Fruit fly (Drosophila melanogaster) whole organism, embryonic: ENCODE measurements around the gene rut.

Source experiments
- Aef1 ChIP-seq: fragments of 200-800 bp; sonication (Bioruptor generic); IDR thresholded peaks from 3 replicates; pipeline ENCODE4 v1.3.6; 2022; ENCODE audit warnings: missing biosample characterization, missing genetic modification characterization
- BEAF-32 ChIP-seq: fragments of 200-800 bp; sonication (Bioruptor generic); optimal IDR thresholded peaks from 3 replicates; lab custom pipeline; 2017; ENCODE audit warnings: missing biosample characterization, missing genetic modification characterization, mild to moderate bottlenecking, moderate library complexity, missing genetic modification reagents
- BtbVII ChIP-seq: fragments of 200-800 bp; sonication (Bioruptor generic); optimal IDR thresholded peaks from 3 replicates; lab custom pipeline; 2017; ENCODE audit warnings: missing biosample characterization, mild to moderate bottlenecking, missing genetic modification characterization
- CG10274 ChIP-seq: fragments of 200-800 bp; sonication (Bioruptor generic); optimal IDR thresholded peaks from 3 replicates; lab custom pipeline; 2017; ENCODE audit warnings: missing biosample characterization, mild to moderate bottlenecking, missing genetic modification characterization
- CG10654 ChIP-seq: fragments of 200-800 bp; sonication (Bioruptor generic); optimal IDR thresholded peaks from 2 replicates; lab custom pipeline; 2016; ENCODE audit warnings: missing biosample characterization, missing genetic modification characterization
- CG11093 ChIP-seq: fragments of 200-800 bp; sonication (Bioruptor generic); IDR thresholded peaks from 3 replicates; pipeline ENCODE4 v1.3.6; 2022; ENCODE audit warnings: missing biosample characterization, missing genetic modification characterization
- CG11560 ChIP-seq: fragments of 200-800 bp; sonication (Bioruptor generic); IDR thresholded peaks from 3 replicates; pipeline ENCODE4 v1.3.6; 2022; ENCODE audit warnings: missing biosample characterization, missing genetic modification characterization
- CG12299 ChIP-seq: fragments of 200-800 bp; sonication (Bioruptor generic); optimal IDR thresholded peaks from 2 replicates; lab custom pipeline; 2018; ENCODE audit warnings: missing biosample characterization, mild to moderate bottlenecking, missing genetic modification characterization
- CG12391 ChIP-seq: fragments of 200-800 bp; sonication (Bioruptor generic); optimal IDR thresholded peaks from 3 replicates; lab custom pipeline; 2018; ENCODE audit warnings: missing biosample characterization, mild to moderate bottlenecking, missing genetic modification characterization, moderate library complexity
- CG14965 ChIP-seq: fragments of 200-800 bp; sonication (Bioruptor generic); optimal IDR thresholded peaks from 2 replicates; lab custom pipeline; 2016; ENCODE audit warnings: missing biosample characterization, missing genetic modification characterization, borderline replicate concordance
- CG1529 ChIP-seq: fragments of 200-800 bp; sonication (Bioruptor generic); optimal IDR thresholded peaks from 3 replicates; lab custom pipeline; 2018; ENCODE audit warnings: missing biosample characterization, missing genetic modification characterization
- CG15479 ChIP-seq: fragments of 200-800 bp; sonication (Bioruptor generic); optimal IDR thresholded peaks from 3 replicates; lab custom pipeline; 2019; ENCODE audit warnings: missing biosample characterization, mild to moderate bottlenecking, missing genetic modification characterization, moderate library complexity
- CG16863 ChIP-seq: fragments of 200-800 bp; sonication (Bioruptor generic); optimal IDR thresholded peaks from 3 replicates; lab custom pipeline; 2016; ENCODE audit warnings: missing biosample characterization, missing genetic modification characterization
- CG18476 ChIP-seq: fragments of 200-800 bp; sonication (Bioruptor generic); optimal IDR thresholded peaks from 2 replicates; lab custom pipeline; 2016; ENCODE audit warnings: missing biosample characterization, mild to moderate bottlenecking, missing genetic modification characterization
- CG18619 ChIP-seq: fragments of 200-800 bp; sonication (Bioruptor generic); optimal IDR thresholded peaks from 3 replicates; lab custom pipeline; 2017; ENCODE audit warnings: missing biosample characterization, mild to moderate bottlenecking, missing genetic modification characterization
- CG2120 ChIP-seq: fragments of 200-800 bp; sonication (Bioruptor generic); optimal IDR thresholded peaks from 3 replicates; lab custom pipeline; 2016; ENCODE audit warnings: missing biosample characterization, missing genetic modification characterization
- CG2199 ChIP-seq: fragments of 200-800 bp; sonication (Bioruptor generic); IDR thresholded peaks from 3 replicates; pipeline ENCODE4 v1.3.6; 2022; ENCODE audit warnings: missing biosample characterization, missing genetic modification characterization
- CG31224 ChIP-seq: fragments of 200-800 bp; sonication (Bioruptor generic); IDR thresholded peaks from 2 replicates; pipeline ENCODE4 v1.3.6; 2022; ENCODE audit warnings: missing biosample characterization, missing genetic modification characterization
- CG4328 ChIP-seq: fragments of 200-800 bp; sonication (Bioruptor generic); optimal IDR thresholded peaks from 3 replicates; lab custom pipeline; 2017; ENCODE audit warnings: missing biosample characterization, missing genetic modification reagents, missing genetic modification characterization
- CG6813 ChIP-seq: fragments of 200-800 bp; sonication (Bioruptor generic); optimal IDR thresholded peaks from 2 replicates; lab custom pipeline; 2017; ENCODE audit warnings: missing biosample characterization, missing genetic modification characterization, mild to moderate bottlenecking, moderate library complexity, missing genetic modification reagents
- CG8944 ChIP-seq: fragments of 200-800 bp; sonication (Bioruptor generic); optimal IDR thresholded peaks from 3 replicates; lab custom pipeline; 2016; ENCODE audit warnings: missing biosample characterization, missing genetic modification characterization
- CG9609 ChIP-seq: fragments of 200-800 bp; sonication (Bioruptor generic); optimal IDR thresholded peaks from 3 replicates; lab custom pipeline; 2016; ENCODE audit warnings: missing biosample characterization, missing genetic modification characterization
- D19A ChIP-seq: fragments of 200-800 bp; optimal IDR thresholded peaks from 3 replicates; lab custom pipeline; 2019; ENCODE audit warnings: missing biosample characterization, mild to moderate bottlenecking, missing genetic modification characterization, moderate library complexity
- E2f2 ChIP-seq: fragments of 200-800 bp; sonication (Bioruptor generic); IDR thresholded peaks from 2 replicates; pipeline ENCODE4 v1.3.6; 2022; ENCODE audit warnings: missing biosample characterization, missing genetic modification characterization
- Gsc ChIP-seq: fragments of 200-800 bp; sonication (Bioruptor generic); IDR thresholded peaks from 2 replicates; pipeline ENCODE4 v1.3.6; 2022; ENCODE audit warnings: missing biosample characterization, missing genetic modification characterization
- Hr78 ChIP-seq, 2 experiments: fragments of 200-800 bp in 1 of 2; fragments of >200 bp in 1 of 2; sonication (Bioruptor generic) in 1 of 2; optimal IDR thresholded peaks; 2 replicates each; lab custom pipeline; 2017 to 2019; ENCODE audit warnings: missing biosample characterization in 2 of 2, missing genetic modification characterization in 2 of 2, mild to moderate bottlenecking in 1 of 2, moderate library complexity in 1 of 2
- Hsf ChIP-seq: fragments of 200-800 bp; sonication (Bioruptor generic); optimal IDR thresholded peaks from 3 replicates; lab custom pipeline; 2016; ENCODE audit warnings: missing biosample characterization, missing genetic modification characterization
- Mrtf ChIP-seq: fragments of 200-800 bp; sonication (Bioruptor generic); IDR thresholded peaks from 3 replicates; pipeline ENCODE4 v1.3.6; 2022; ENCODE audit warnings: missing biosample characterization, missing genetic modification characterization
- NC2β ChIP-seq: fragments of 200-800 bp; sonication (Bioruptor generic); optimal IDR thresholded peaks from 2 replicates; lab custom pipeline; 2016; ENCODE audit warnings: missing biosample characterization, missing genetic modification characterization
- Sox100B ChIP-seq: fragments of 200-800 bp; sonication (Bioruptor generic); optimal IDR thresholded peaks from 3 replicates; lab custom pipeline; 2018; ENCODE audit warnings: missing biosample characterization, mild to moderate bottlenecking, missing genetic modification characterization
- Vsx1 ChIP-seq: fragments of 200-800 bp; sonication (Bioruptor generic); optimal IDR thresholded peaks from 2 replicates; lab custom pipeline; 2017; ENCODE audit warnings: missing biosample characterization, mild to moderate bottlenecking, missing genetic modification characterization, missing genetic modification reagents
- cas ChIP-seq: fragments of 200-800 bp; sonication (Bioruptor generic); IDR thresholded peaks from 2 replicates; pipeline ENCODE4 v1.3.6; 2022; ENCODE audit warnings: missing biosample characterization, missing genetic modification characterization
- caup ChIP-seq: fragments of 200-800 bp; sonication (Bioruptor generic); optimal IDR thresholded peaks from 3 replicates; lab custom pipeline; 2017; ENCODE audit warnings: missing biosample characterization, mild to moderate bottlenecking, missing genetic modification characterization, moderate library complexity; ENCODE audit not compliant: severe bottlenecking
- chm ChIP-seq: fragments of 200-800 bp; sonication (Bioruptor generic); IDR thresholded peaks from 2 replicates; pipeline ENCODE4 v1.3.6; 2022; ENCODE audit warnings: missing biosample characterization, missing genetic modification characterization
- ems ChIP-seq: fragments of 200-800 bp; sonication (Bioruptor generic); optimal IDR thresholded peaks from 3 replicates; lab custom pipeline; 2016; ENCODE audit warnings: missing biosample characterization, missing genetic modification characterization
- gce ChIP-seq: fragments of 200-800 bp; sonication (Bioruptor generic); IDR thresholded peaks from 3 replicates; pipeline ENCODE4 v1.3.6; 2022; ENCODE audit warnings: missing biosample characterization, missing genetic modification characterization
- gro ChIP-seq: fragments of 200-800 bp; sonication (Bioruptor generic); optimal IDR thresholded peaks from 2 replicates; lab custom pipeline; 2016; ENCODE audit warnings: missing biosample characterization, missing genetic modification characterization
- gsb-n ChIP-seq: fragments of 200-800 bp; sonication (Bioruptor generic); optimal IDR thresholded peaks from 3 replicates; lab custom pipeline; 2018; ENCODE audit warnings: missing biosample characterization, mild to moderate bottlenecking, missing genetic modification characterization
- kni ChIP-seq: fragments of 200-800 bp; sonication (Bioruptor generic); optimal IDR thresholded peaks from 3 replicates; lab custom pipeline; 2017; ENCODE audit warnings: mild to moderate bottlenecking, missing biosample characterization, missing genetic modification reagents, missing genetic modification characterization
- lilli ChIP-seq: fragments of 200-800 bp; sonication (Bioruptor generic); optimal IDR thresholded peaks from 3 replicates; lab custom pipeline; 2016; ENCODE audit warnings: missing biosample characterization, missing genetic modification characterization
- lola ChIP-seq, 3 experiments: fragments of >200 bp in 2 of 3; fragments of 200-800 bp in 1 of 3; sonication (Bioruptor generic) in 1 of 3; optimal IDR thresholded peaks; 2 replicates each; lab custom pipeline; 2017 to 2019; ENCODE audit warnings: missing biosample characterization in 3 of 3, missing genetic modification characterization in 3 of 3, mild to moderate bottlenecking in 1 of 3, moderate library complexity in 1 of 3
- nau ChIP-seq: fragments of 200-800 bp; sonication (Bioruptor generic); optimal IDR thresholded peaks from 3 replicates; lab custom pipeline; 2017; ENCODE audit warnings: missing biosample characterization, mild to moderate bottlenecking, missing genetic modification characterization, missing genetic modification reagents
- nerfin-2 ChIP-seq: fragments of 200-800 bp; sonication (Bioruptor generic); IDR thresholded peaks from 2 replicates; pipeline ENCODE4 v1.3.6; 2022; ENCODE audit warnings: missing biosample characterization, missing genetic modification characterization; ENCODE audit not compliant: partially characterized antibody
- nom ChIP-seq: fragments of 200-800 bp; sonication (Bioruptor generic); optimal IDR thresholded peaks from 2 replicates; lab custom pipeline; 2017; ENCODE audit warnings: missing biosample characterization, missing genetic modification characterization, mild to moderate bottlenecking, moderate library complexity, missing genetic modification reagents
- phol ChIP-seq: fragments of 200-800 bp; sonication (Bioruptor generic); optimal IDR thresholded peaks from 3 replicates; lab custom pipeline; 2018; ENCODE audit warnings: missing biosample characterization, mild to moderate bottlenecking, missing genetic modification characterization, moderate library complexity
- sc ChIP-seq, 3 experiments: fragments of >200 bp in 2 of 3; fragments of 200-800 bp in 1 of 3; sonication (Bioruptor generic) in 1 of 3; optimal IDR thresholded peaks; 2 replicates in 2 of 3; 3 replicates in 1 of 3; lab custom pipeline; 2017; ENCODE audit warnings: mild to moderate bottlenecking in 1 of 3, missing biosample characterization in 1 of 3, missing genetic modification characterization in 1 of 3, missing genetic modification reagents in 1 of 3
- sna ChIP-seq: fragments of 200-800 bp; sonication (Bioruptor generic); IDR thresholded peaks from 2 replicates; pipeline ENCODE4 v1.3.6; 2022; ENCODE audit warnings: missing biosample characterization, missing genetic modification characterization; ENCODE audit not compliant: partially characterized antibody
- usp ChIP-seq: fragments of >200 bp; optimal IDR thresholded peaks from 2 replicates; lab custom pipeline; 2017; ENCODE audit warnings: missing biosample characterization, missing genetic modification characterization
- zfh1 ChIP-seq: fragments of 200-800 bp; sonication (Bioruptor generic); IDR thresholded peaks from 3 replicates; pipeline ENCODE4 v1.3.6; 2022; ENCODE audit warnings: missing biosample characterization, missing genetic modification characterization

The rut gene

DNA sequence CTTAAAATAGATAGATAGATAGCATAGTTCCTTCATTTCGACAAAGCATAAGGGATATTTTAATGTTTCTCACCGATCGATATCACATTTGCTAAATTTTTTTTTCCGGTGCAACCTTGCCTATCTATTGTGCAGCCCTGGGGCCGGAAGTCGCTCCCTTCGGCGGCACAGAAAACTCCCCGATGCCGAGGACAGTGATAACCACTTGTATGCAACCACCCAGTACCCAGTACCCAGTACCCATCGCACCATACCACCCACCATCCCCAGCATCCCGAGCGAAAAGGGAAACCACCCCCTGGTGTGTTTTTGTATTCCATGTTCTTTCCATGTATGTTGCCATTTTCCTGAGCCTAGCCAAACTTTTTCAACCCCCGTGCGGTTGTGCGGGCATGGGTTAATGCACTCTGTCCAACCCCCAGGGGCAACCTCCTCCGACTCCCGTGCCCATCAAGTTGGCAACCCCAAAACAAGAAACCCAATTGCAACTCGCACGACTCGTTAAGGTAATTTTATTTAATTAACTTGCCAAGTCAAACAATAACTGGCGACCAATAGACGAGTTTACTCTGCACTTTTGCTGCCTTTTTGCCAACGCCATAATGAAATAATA is 16.1 kb upstream of the rut start (continued):
- no peak for TF ChIP-seq CG4328 (GFP tag; lab: Kevin White, UChicago)
- TF ChIP-seq CG12299: no peak
- peak; percentile 34; the same call in 1 of the 3 replicates for TF ChIP-seq zfh1 (GFP tag; lab: Robert Waterston, UW)
- no peak for TF ChIP-seq CG10654 (GFP tag; lab: Kevin White, UChicago)
- no peak for TF ChIP-seq CG2120
- TF ChIP-seq nerfin-2 (GFP tag; lab: Robert Waterston, UW): no peak
- TF ChIP-seq ems (GFP tag; lab: Kevin White, UChicago): no peak
- no peak for TF ChIP-seq CG11093 (GFP tag; lab: Robert Waterston, UW)
- TF ChIP-seq sc (optimal IDR thresholded peaks at IDR 0.05; lab: Kevin White, UChicago): no peak
- TF ChIP-seq sc (GFP tag; optimal IDR thresholded peaks at IDR 0.05; lab: Kevin White, UChicago): no peak
- TF ChIP-seq nom (GFP tag; lab: Kevin White, UChicago): no peak
- TF ChIP-seq caup (GFP tag; lab: Kevin White, UChicago): peak; percentile 1
- no peak for TF ChIP-seq CG6813 (GFP tag; lab: Kevin White, UChicago)
- TF ChIP-seq gsb-n (tag; lab: Kevin White, UChicago): no peak
- TF ChIP-seq CG31224 (GFP tag; lab: Robert Waterston, UW): no peak
- TF ChIP-seq phol (tag; lab: Kevin White, UChicago): peak; percentile 0
- no peak for TF ChIP-seq Mrtf (GFP tag; lab: Robert Waterston, UW)
- TF ChIP-seq gce (GFP tag; lab: Robert Waterston, UW): no peak
- no peak for TF ChIP-seq Aef1 (GFP tag; lab: Robert Waterston, UW)
- TF ChIP-seq CG15479 (GFP tag; lab: Kevin White, UChicago): no peak
- TF ChIP-seq CG2199: 0 out of 3 replicates have a peak, but pooled peaks have one; percentile 43
- TF ChIP-seq CG9609 (GFP tag; lab: Kevin White, UChicago): no peak
- no peak for TF ChIP-seq sna (GFP tag; lab: Robert Waterston, UW)
- TF ChIP-seq CG16863: no peak
- TF ChIP-seq CG11560 (tag; lab: Robert Waterston, UW): no peak
- no peak for TF ChIP-seq BEAF-32 (GFP tag; lab: Kevin White, UChicago)
- TF ChIP-seq CG18476 (GFP tag; lab: Kevin White, UChicago): no peak
- no peak for TF ChIP-seq gro
- no peak for TF ChIP-seq Sox100B (GFP tag; lab: Kevin White, UChicago)
- no peak for TF ChIP-seq CG1529
- TF ChIP-seq lola (GFP tag; optimal IDR thresholded peaks at IDR 0.05; lab: Kevin White, UChicago): no peak
- TF ChIP-seq Vsx1 (GFP tag; lab: Kevin White, UChicago): no peak
- no peak for TF ChIP-seq kni (GFP tag; lab: Kevin White, UChicago)
- TF ChIP-seq CG10274 (GFP tag; lab: Kevin White, UChicago): no peak
- no peak for TF ChIP-seq cas (GFP tag; lab: Robert Waterston, UW)
- no peak for TF ChIP-seq CG12391
- no peak for TF ChIP-seq usp (GFP tag; lab: Kevin White, UChicago)
- TF ChIP-seq D19A (tag; lab: Kevin White, UChicago): no peak
- no peak for TF ChIP-seq CG14965 (GFP tag; lab: Kevin White, UChicago)
- no peak for TF ChIP-seq nau (GFP tag; lab: Kevin White, UChicago)
- no peak for TF ChIP-seq Hr78 (GFP tag; optimal IDR thresholded peaks at IDR 0.05; lab: Kevin White, UChicago)
- no peak for TF ChIP-seq BtbVII
- TF ChIP-seq Hsf (GFP tag; lab: Kevin White, UChicago): no peak
- no peak for TF ChIP-seq NC2β
- no peak; the same call in 1 of the 2 replicates for TF ChIP-seq E2f2
- no peak for TF ChIP-seq lilli (GFP tag; lab: Kevin White, UChicago)
- 0 out of 2 replicates have a peak, but pooled peaks have one; percentile 31 for TF ChIP-seq chm (GFP tag; lab: Robert Waterston, UW)
- no peak for TF ChIP-seq CG8944 (GFP tag; lab: Kevin White, UChicago)
- no peak for TF ChIP-seq Gsc (GFP tag; lab: Robert Waterston, UW)
- no peak for TF ChIP-seq CG18619 (GFP tag; lab: Kevin White, UChicago)
